Worm (Caenorhabditis elegans): ENCODE measurements around the gene T28A11.25.

Gene T28A11.25

DNA sequence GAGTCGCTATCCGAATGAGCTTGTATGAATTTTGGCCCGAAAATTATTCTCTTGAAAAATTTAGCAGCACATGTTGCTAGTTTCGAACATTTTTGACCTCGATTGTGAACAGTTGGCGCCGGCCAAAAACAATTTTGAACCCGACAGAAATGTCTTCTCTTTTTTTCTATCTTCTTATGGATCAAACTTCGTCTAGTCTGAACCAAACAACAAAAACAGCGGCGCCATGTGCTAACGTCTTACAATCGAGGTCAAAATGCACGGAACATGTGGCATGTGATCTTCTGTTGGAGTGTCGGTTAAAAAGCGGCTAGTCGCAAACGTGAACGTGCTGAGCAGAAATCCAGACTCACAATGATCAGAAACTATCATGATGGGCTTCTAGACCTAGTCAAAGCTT is 5.4 kb upstream of the T28A11.25 start:
- TF ChIP-seq tab-1 (GFP tag; IDR thresholded peaks at IDR 0.05) (no peak), ref-1 (GFP tag; conservative IDR thresholded peaks at IDR 0.05) (no peak), med-1 (GFP tag; optimal IDR thresholded peaks at IDR 0.05; ENCODE audit: insufficient read depth) (no peak), klf-2 (GFP tag; conservative IDR thresholded peaks at IDR 0.05) (no peak), ztf-29 (GFP tag; IDR thresholded peaks at IDR 0.05) (no peak), cog-1 (tag; optimal IDR thresholded peaks at IDR 0.05) (no peak), T22C8.4 (GFP tag; IDR thresholded peaks at IDR 0.05) (no peak), ztf-23 (GFP tag; IDR thresholded peaks at IDR 0.05) (no peak), flt-1 (GFP tag; IDR thresholded peaks at IDR 0.05) (no peak)

ce11 chrV:3278101-3278639 is 3.5 kb upstream of the T28A11.25 start, which contains the start of gene fbxa-64:
fbxa-64 (minus strand) TSS chrV:3278151.
- TF ChIP-seq ztf-29 (GFP tag; IDR thresholded peaks at IDR 0.05): no peak
- TF ChIP-seq klf-2 (GFP tag; conservative IDR thresholded peaks at IDR 0.05): no peak
- no peak for TF ChIP-seq ztf-23 (GFP tag; IDR thresholded peaks at IDR 0.05)
- TF ChIP-seq T22C8.4 (GFP tag; IDR thresholded peaks at IDR 0.05): no peak
- TF ChIP-seq ref-1 (GFP tag; conservative IDR thresholded peaks at IDR 0.05): no peak
- TF ChIP-seq med-1 (GFP tag; optimal IDR thresholded peaks at IDR 0.05; ENCODE audit: insufficient read depth): no peak
- no peak for TF ChIP-seq cog-1 (tag; optimal IDR thresholded peaks at IDR 0.05)
- no peak for TF ChIP-seq flt-1 (GFP tag; IDR thresholded peaks at IDR 0.05)
- TF ChIP-seq tab-1 (GFP tag; IDR thresholded peaks at IDR 0.05): no peak

ce11 chrV:3279138-3279537 is 2.5 kb upstream of the T28A11.25 start:
- no peak for TF ChIP-seq klf-2 (GFP tag; conservative IDR thresholded peaks at IDR 0.05)
- no peak for TF ChIP-seq T22C8.4 (GFP tag; IDR thresholded peaks at IDR 0.05)
- no peak for TF ChIP-seq tab-1 (GFP tag; IDR thresholded peaks at IDR 0.05)

ce11 chrV:3280009-3280408 is 1.6 kb upstream of the T28A11.25 start, which contains the start of gene T28A11.2:
T28A11.2 (plus strand) TSS chrV:3280379.
- TF ChIP-seq ztf-29 (GFP tag; IDR thresholded peaks at IDR 0.05): no peak

DNA sequence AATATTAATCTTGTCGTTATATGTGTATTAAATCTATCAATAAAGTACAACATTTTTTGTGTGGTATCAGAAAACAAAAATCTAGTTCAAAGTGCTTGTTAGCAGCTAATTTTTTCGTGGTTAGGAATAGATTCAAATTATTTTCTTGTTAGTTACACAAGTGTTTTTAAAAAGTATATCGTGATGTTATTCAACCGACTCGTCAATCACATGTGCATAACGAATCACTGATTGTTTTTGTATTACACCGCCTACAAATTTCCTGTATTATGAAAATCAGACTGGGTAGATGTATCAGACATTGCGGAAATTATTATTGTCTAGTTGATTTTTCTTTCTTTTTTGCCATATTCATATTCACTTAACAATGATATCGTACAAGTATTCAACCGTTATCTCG is 1.3 kb downstream of the T28A11.25 start, which contains the start of gene str-64:
TSS of gene str-64 (plus strand) at position 301 of the 400 bp plus-strand sequence.
- no peak for TF ChIP-seq cog-1 (tag; optimal IDR thresholded peaks at IDR 0.05)
- no peak for TF ChIP-seq med-1 (GFP tag; optimal IDR thresholded peaks at IDR 0.05; ENCODE audit: insufficient read depth)
- no peak for TF ChIP-seq klf-2 (GFP tag; conservative IDR thresholded peaks at IDR 0.05)

DNA sequence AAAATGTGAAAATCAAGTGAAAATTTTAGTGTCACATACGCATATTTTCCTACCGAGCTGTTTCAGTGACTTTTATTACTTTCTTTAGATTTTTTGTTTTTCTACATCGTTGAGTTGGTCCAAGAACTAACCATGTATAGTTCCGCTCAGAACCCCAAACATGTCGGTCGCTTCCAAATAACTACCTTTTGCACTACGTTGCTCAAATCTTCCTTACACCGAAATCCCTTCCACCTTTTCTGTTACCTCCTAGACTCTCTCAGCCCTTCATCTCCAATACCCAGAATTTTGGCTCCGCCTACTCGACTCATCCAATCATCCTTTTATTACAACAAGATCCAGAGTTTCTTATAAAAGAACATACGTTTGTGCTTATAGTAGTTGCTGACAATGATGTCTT is 3.0 kb downstream of the T28A11.25 start, which contains the start of gene F35F10.5:
TSS of gene F35F10.5 (plus strand) at position 301 of the 400 bp plus-strand sequence.
- TF ChIP-seq tab-1 (GFP tag; IDR thresholded peaks at IDR 0.05) (no peak), ztf-23 (GFP tag; IDR thresholded peaks at IDR 0.05) (0 out of 2 replicates have a peak, but pooled peaks have one; percentile 25), med-1 (GFP tag; optimal IDR thresholded peaks at IDR 0.05; ENCODE audit: insufficient read depth) (no peak), ztf-29 (GFP tag; IDR thresholded peaks at IDR 0.05) (no peak), flt-1 (GFP tag; IDR thresholded peaks at IDR 0.05) (no peak), ref-1 (GFP tag; conservative IDR thresholded peaks at IDR 0.05) (no peak), T22C8.4 (GFP tag; IDR thresholded peaks at IDR 0.05) (no peak)

ce11 chrV:3287330-3287729 is 5.7 kb downstream of the T28A11.25 start, which contains the start of gene F35F10.7:
F35F10.7 (minus strand) TSS chrV:3287430.
- TF ChIP-seq ztf-23 (GFP tag; IDR thresholded peaks at IDR 0.05): no peak
- TF ChIP-seq tab-1 (GFP tag; IDR thresholded peaks at IDR 0.05): no peak
- TF ChIP-seq ref-1 (GFP tag; conservative IDR thresholded peaks at IDR 0.05): no peak
- no peak for TF ChIP-seq klf-2 (GFP tag; conservative IDR thresholded peaks at IDR 0.05)
- TF ChIP-seq cog-1 (tag; optimal IDR thresholded peaks at IDR 0.05): no peak
- TF ChIP-seq flt-1 (GFP tag; IDR thresholded peaks at IDR 0.05): no peak
- TF ChIP-seq med-1 (GFP tag; optimal IDR thresholded peaks at IDR 0.05; ENCODE audit: insufficient read depth): no peak
- TF ChIP-seq ztf-29 (GFP tag; IDR thresholded peaks at IDR 0.05): no peak
- TF ChIP-seq T22C8.4 (GFP tag; IDR thresholded peaks at IDR 0.05): no peak

ce11 chrV:3288134-3288533 is 6.5 kb downstream of the T28A11.25 start:
- TF ChIP-seq ztf-23 (GFP tag; IDR thresholded peaks at IDR 0.05) (no peak), T22C8.4 (GFP tag; IDR thresholded peaks at IDR 0.05) (no peak), ztf-29 (GFP tag; IDR thresholded peaks at IDR 0.05) (no peak), cog-1 (tag; optimal IDR thresholded peaks at IDR 0.05) (no peak), flt-1 (GFP tag; IDR thresholded peaks at IDR 0.05) (no peak), klf-2 (GFP tag; conservative IDR thresholded peaks at IDR 0.05) (no peak), ref-1 (GFP tag; conservative IDR thresholded peaks at IDR 0.05) (no peak), tab-1 (GFP tag; IDR thresholded peaks at IDR 0.05) (no peak)

ce11 chrV:3289267-3289666 is 7.6 kb downstream of the T28A11.25 start, which contains the start of gene F35F10.6:
F35F10.6 (minus strand) TSS chrV:3289367.
- TF ChIP-seq klf-2 (GFP tag; conservative IDR thresholded peaks at IDR 0.05) (no peak), T22C8.4 (GFP tag; IDR thresholded peaks at IDR 0.05) (no peak), ztf-29 (GFP tag; IDR thresholded peaks at IDR 0.05) (no peak), cog-1 (tag; optimal IDR thresholded peaks at IDR 0.05) (no peak), flt-1 (GFP tag; IDR thresholded peaks at IDR 0.05) (no peak), ref-1 (GFP tag; conservative IDR thresholded peaks at IDR 0.05) (no peak), ztf-23 (GFP tag; IDR thresholded peaks at IDR 0.05) (no peak), tab-1 (GFP tag; IDR thresholded peaks at IDR 0.05) (no peak), med-1 (GFP tag; optimal IDR thresholded peaks at IDR 0.05; ENCODE audit: insufficient read depth) (no peak)

- TF ChIP-seq tab-1 (GFP tag; IDR thresholded peaks at IDR 0.05): no peak
- TF ChIP-seq cog-1 (tag; optimal IDR thresholded peaks at IDR 0.05): no peak
- no peak for TF ChIP-seq ref-1 (GFP tag; conservative IDR thresholded peaks at IDR 0.05)
- TF ChIP-seq ztf-29 (GFP tag; IDR thresholded peaks at IDR 0.05): no peak
- no peak for TF ChIP-seq ztf-23 (GFP tag; IDR thresholded peaks at IDR 0.05)
- no peak for TF ChIP-seq flt-1 (GFP tag; IDR thresholded peaks at IDR 0.05)
- TF ChIP-seq med-1 (GFP tag; optimal IDR thresholded peaks at IDR 0.05; ENCODE audit: insufficient read depth): no peak
- no peak for TF ChIP-seq klf-2 (GFP tag; conservative IDR thresholded peaks at IDR 0.05)
- no peak for TF ChIP-seq T22C8.4 (GFP tag; IDR thresholded peaks at IDR 0.05)
Measured at ce11 chrV:3295368-3295767, 13.7 kb downstream of the T28A11.25 start.

Data from whole organism, midembryonic.